Worm (Caenorhabditis elegans): Measurements from ENCODE around the gene pals-28.

DNA sequence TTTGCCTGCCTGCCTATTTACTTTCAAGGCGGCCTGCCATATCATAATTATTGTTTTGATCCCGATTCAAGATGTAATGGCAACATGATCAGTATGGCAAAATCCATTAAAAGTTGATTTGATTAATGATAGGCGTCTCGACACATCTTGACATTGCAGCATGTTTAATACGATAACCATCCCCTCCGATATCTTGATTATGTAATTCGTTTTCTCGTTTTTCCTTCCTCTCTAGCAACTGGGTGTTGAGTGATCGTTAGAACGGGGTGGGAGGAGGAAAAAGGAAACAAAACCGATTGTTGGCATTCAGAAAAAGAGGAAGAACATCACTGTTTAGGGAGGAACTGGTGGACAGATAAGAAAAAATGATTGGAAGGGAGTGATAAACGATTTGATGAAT, 7.4 kb downstream of the pals-28 start:
- TF ChIP-seq nhr-11 (tag; optimal IDR thresholded peaks at IDR 0.05) (no peak), unc-62 (GFP tag; optimal IDR thresholded peaks at IDR 0.05) (no peak), mdl-1 (tag; optimal IDR thresholded peaks at IDR 0.05) (no peak), lin-11 (tag; optimal IDR thresholded peaks at IDR 0.05) (no peak), elt-1 (tag; optimal IDR thresholded peaks at IDR 0.05) (no peak), C34F6.9 (tag; optimal IDR thresholded peaks at IDR 0.05) (no peak), lsy-2 (tag; optimal IDR thresholded peaks at IDR 0.05) (no peak), nhr-237 (tag; optimal IDR thresholded peaks at IDR 0.05) (no peak), zag-1 (tag; optimal IDR thresholded peaks at IDR 0.05) (no peak), lin-13 (GFP tag; optimal IDR thresholded peaks at IDR 0.05) (no peak), egl-27 (tag; optimal IDR thresholded peaks at IDR 0.05) (no peak), unc-39 (tag; optimal IDR thresholded peaks at IDR 0.05) (no peak), ztf-11 (tag; optimal IDR thresholded peaks at IDR 0.05) (no peak), fos-1 (tag; optimal IDR thresholded peaks at IDR 0.05) (no peak)

Measured in whole organism, L2 larva.